Fruit fly (Drosophila melanogaster): ENCODE data around the gene CG34269.

- TF ChIP-seq psq (optimal IDR thresholded peaks at IDR 0.05), result no peak
- no peak for TF ChIP-seq h (optimal IDR thresholded peaks at IDR 0.05)
- TF ChIP-seq Sin3A (optimal IDR thresholded peaks at IDR 0.05), result no peak
- no peak for TF ChIP-seq ttk (optimal IDR thresholded peaks at IDR 0.05)
- TF ChIP-seq insv (optimal IDR thresholded peaks at IDR 0.05), result no peak
- TF ChIP-seq Myc (optimal IDR thresholded peaks at IDR 0.05), result no peak
Observed at dm6 chr3L:539383-540088, 11.4 kb downstream of the CG34269 start.

All from Kc167 (cell line).